Fruit fly (Drosophila melanogaster) whole organism, pupa: Measurements from ENCODE around the gene CG17493.

Experiments
- CG10348 ChIP-seq: fragments of 200-800 bp; sonication (Bioruptor generic); IDR thresholded peaks from 2 replicates; pipeline ENCODE4 v1.3.6; 2022; ENCODE audit warnings: missing biosample characterization, missing genetic modification characterization
- CG13204 ChIP-seq: fragments of 200-800 bp; sonication (Bioruptor generic); optimal IDR thresholded peaks from 2 replicates; lab custom pipeline; 2018; ENCODE audit warnings: missing biosample characterization, mild to moderate bottlenecking, missing genetic modification characterization, moderate library complexity
- CG14655 ChIP-seq: fragments of 200-800 bp; sonication (Bioruptor generic); optimal IDR thresholded peaks from 3 replicates; lab custom pipeline; 2017; ENCODE audit warnings: mild to moderate bottlenecking, missing biosample characterization, missing genetic modification reagents, missing genetic modification characterization
- CG15710 ChIP-seq: fragments of 200-800 bp; sonication (Bioruptor generic); optimal IDR thresholded peaks from 2 replicates; lab custom pipeline; 2018; ENCODE audit warnings: missing biosample characterization, mild to moderate bottlenecking, missing genetic modification characterization, moderate library complexity
- CG17806 ChIP-seq: fragments of 200-800 bp; sonication (Bioruptor generic); optimal IDR thresholded peaks from 2 replicates; lab custom pipeline; 2018; ENCODE audit warnings: missing biosample characterization, mild to moderate bottlenecking, missing genetic modification characterization, moderate library complexity
- CG32121 ChIP-seq: fragments of 200-800 bp; sonication (Bioruptor generic); IDR thresholded peaks from 2 replicates; pipeline ENCODE4 v1.3.6; 2022; ENCODE audit warnings: missing biosample characterization, missing genetic modification characterization
- CG34367 ChIP-seq: fragments of 200-800 bp; sonication (Bioruptor generic); optimal IDR thresholded peaks from 2 replicates; lab custom pipeline; 2018; ENCODE audit warnings: missing biosample characterization, mild to moderate bottlenecking, missing genetic modification characterization
- CG4496 ChIP-seq: fragments of 200-800 bp; sonication (Bioruptor generic); IDR thresholded peaks from 3 replicates; pipeline ENCODE4 v1.3.6; 2022; ENCODE audit warnings: missing biosample characterization, missing genetic modification characterization
- CG8159 ChIP-seq: fragments of 200-800 bp; sonication (Bioruptor generic); optimal IDR thresholded peaks from 3 replicates; lab custom pipeline; 2018; ENCODE audit warnings: missing biosample characterization, mild to moderate bottlenecking, missing genetic modification characterization, moderate library complexity
- CG8301 ChIP-seq: fragments of 200-800 bp; sonication (Bioruptor generic); optimal IDR thresholded peaks from 2 replicates; lab custom pipeline; 2018; ENCODE audit warnings: missing biosample characterization, mild to moderate bottlenecking, missing genetic modification characterization
- CG9948 ChIP-seq: fragments of 200-800 bp; sonication (Bioruptor generic); optimal IDR thresholded peaks from 2 replicates; lab custom pipeline; 2018; ENCODE audit warnings: missing biosample characterization, mild to moderate bottlenecking, missing genetic modification characterization, moderate library complexity
- D1 ChIP-seq: fragments of 200-800 bp; sonication (Bioruptor generic); optimal IDR thresholded peaks from 2 replicates; lab custom pipeline; 2018; ENCODE audit warnings: missing biosample characterization, mild to moderate bottlenecking, missing genetic modification characterization, moderate library complexity
- Ets98B ChIP-seq: fragments of 200-800 bp; sonication (Bioruptor generic); IDR thresholded peaks from 2 replicates; pipeline ENCODE4 v1.3.6; 2022; ENCODE audit warnings: missing biosample characterization, missing genetic modification characterization
- Pif1A ChIP-seq: fragments of 200-800 bp; sonication (Bioruptor generic); optimal IDR thresholded peaks from 3 replicates; lab custom pipeline; 2016; ENCODE audit warnings: missing biosample characterization, missing genetic modification characterization
- Pif1B ChIP-seq: fragments of 200-800 bp; sonication (Bioruptor generic); optimal IDR thresholded peaks from 3 replicates; lab custom pipeline; 2016; ENCODE audit warnings: missing biosample characterization, missing genetic modification characterization
- Snoo ChIP-seq: fragments of 200-800 bp; sonication (Bioruptor generic); optimal IDR thresholded peaks from 3 replicates; lab custom pipeline; 2017; ENCODE audit warnings: missing biosample characterization, mild to moderate bottlenecking, missing genetic modification characterization, inconsistent platforms
- fd96Ca ChIP-seq: fragments of 200-800 bp; sonication (Bioruptor generic); IDR thresholded peaks from 3 replicates; pipeline ENCODE4 v1.3.6; 2022; ENCODE audit warnings: missing biosample characterization, missing genetic modification characterization
- gl ChIP-seq: fragments of 200-800 bp; sonication (Bioruptor generic); optimal IDR thresholded peaks from 2 replicates; lab custom pipeline; 2018; ENCODE audit warnings: missing biosample characterization, mild to moderate bottlenecking, missing genetic modification characterization
- rn ChIP-seq: fragments of 200-800 bp; sonication (Bioruptor generic); IDR thresholded peaks from 2 replicates; pipeline ENCODE4 v1.3.6; 2022; ENCODE audit warnings: missing biosample characterization, missing genetic modification characterization

Gene CG17493

DNA sequence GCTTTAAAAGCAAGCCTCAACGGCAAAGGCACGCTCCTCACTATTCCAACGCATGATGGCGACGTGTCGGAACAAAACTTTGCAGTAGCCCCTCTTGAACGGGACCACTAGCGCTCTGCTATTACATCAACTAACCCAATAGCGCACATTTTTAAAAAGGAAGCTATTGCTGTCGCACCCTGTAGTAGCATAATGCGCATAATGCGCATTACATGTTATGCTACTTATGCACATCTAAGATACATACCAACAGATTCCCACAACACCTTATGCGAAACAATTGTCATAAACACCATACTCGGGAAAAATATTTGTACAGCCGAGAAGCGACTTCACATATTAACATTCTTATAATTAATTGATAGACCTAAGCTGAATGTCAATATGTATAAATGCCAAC lies 20.2 kb downstream of the CG17493 start:
- no peak for TF ChIP-seq CG32121 (GFP tag; lab: Robert Waterston, UW)
- TF ChIP-seq CG13204 = no peak
- TF ChIP-seq Snoo (tag; lab: Kevin White, UChicago) = no peak
- TF ChIP-seq CG8301 (tag; lab: Kevin White, UChicago) = no peak
- TF ChIP-seq rn (GFP tag; lab: Robert Waterston, UW) = no peak
- no peak for TF ChIP-seq CG34367 (tag; lab: Kevin White, UChicago)
- no peak for TF ChIP-seq Pif1B (GFP tag; lab: Kevin White, UChicago)
- no peak for TF ChIP-seq CG9948 (tag; lab: Kevin White, UChicago)
- no peak for TF ChIP-seq Ets98B (GFP tag; lab: Robert Waterston, UW)
- no peak for TF ChIP-seq CG4496 (GFP tag; lab: Robert Waterston, UW)

DNA sequence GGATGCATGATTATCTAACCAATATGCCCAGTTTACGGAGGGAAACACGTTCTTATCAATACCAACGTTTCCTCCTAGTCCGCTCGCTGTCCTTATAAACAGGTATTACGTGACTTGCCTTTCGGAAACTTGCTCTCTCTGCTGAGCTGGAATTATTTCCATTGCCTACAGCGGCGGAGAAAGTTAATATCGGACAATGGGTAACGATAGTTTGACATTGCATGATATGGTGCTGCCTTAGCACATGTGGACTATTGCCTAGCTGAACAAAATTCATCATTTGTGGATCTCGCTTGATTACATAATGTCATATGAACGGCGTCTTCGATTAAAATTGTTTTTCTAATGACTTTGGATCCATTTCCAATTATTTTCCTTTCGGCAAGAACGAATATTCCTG lies 24.4 kb downstream of the CG17493 start:
- TF ChIP-seq Pif1A (GFP tag; lab: Kevin White, UChicago) (no peak), CG8159 (tag; lab: Kevin White, UChicago) (no peak), CG15710 (tag; lab: Kevin White, UChicago) (no peak), D1 (tag; lab: Kevin White, UChicago) (no peak), Pif1B (GFP tag; lab: Kevin White, UChicago) (no peak), CG8301 (tag; lab: Kevin White, UChicago) (no peak), CG4496 (GFP tag; lab: Robert Waterston, UW) (no peak), CG17806 (tag; lab: Kevin White, UChicago) (no peak), rn (GFP tag; lab: Robert Waterston, UW) (no peak), CG14655 (GFP tag; lab: Kevin White, UChicago) (no peak), Ets98B (GFP tag; lab: Robert Waterston, UW) (no peak), CG10348 (no peak), CG9948 (tag; lab: Kevin White, UChicago) (no peak), Snoo (tag; lab: Kevin White, UChicago) (no peak), CG32121 (GFP tag; lab: Robert Waterston, UW) (no peak), fd96Ca (no peak), CG13204 (no peak)

DNA sequence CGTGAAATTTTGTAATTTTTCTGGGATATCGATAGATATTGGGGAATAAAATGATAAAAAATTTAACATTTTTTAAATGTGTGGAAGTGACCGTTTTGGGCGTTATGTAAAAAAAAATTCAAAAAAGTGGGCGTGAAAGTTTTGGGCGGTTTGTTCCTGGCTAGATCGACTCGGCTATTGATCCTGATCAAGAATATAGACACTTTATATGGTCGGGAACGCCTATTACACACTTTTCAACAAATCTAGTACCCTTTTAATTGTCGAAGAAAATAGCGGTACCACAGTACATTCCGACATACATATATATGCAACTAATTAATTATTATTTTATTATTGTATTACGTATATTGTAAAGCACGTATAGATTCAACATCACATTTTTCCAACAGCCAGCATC lies 25.5 kb downstream of the CG17493 start:
- TF ChIP-seq gl = no peak
- no peak for TF ChIP-seq CG9948 (tag; lab: Kevin White, UChicago)

DNA sequence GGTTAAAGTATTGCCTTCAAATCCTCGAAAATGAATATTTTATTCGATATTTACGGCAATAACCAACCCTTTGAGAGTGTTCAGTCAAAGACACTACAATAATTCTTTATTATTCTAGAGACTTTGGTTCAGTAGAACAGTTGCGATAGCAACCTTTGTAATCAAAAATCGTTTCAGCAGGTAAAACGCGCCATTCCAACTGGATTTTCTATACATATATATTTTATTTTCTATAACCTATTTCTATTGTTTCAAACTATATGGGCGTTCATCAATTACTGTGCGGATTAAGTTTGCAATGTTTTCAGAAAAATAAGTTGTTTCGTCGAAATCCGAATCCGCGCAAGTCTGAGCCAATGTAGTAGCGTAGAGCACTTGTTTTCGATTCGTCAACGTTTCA lies 28.0 kb downstream of the CG17493 start:
- TF ChIP-seq D1 (tag; lab: Kevin White, UChicago) (no peak), CG13204 (no peak), Ets98B (GFP tag; lab: Robert Waterston, UW) (no peak), CG15710 (tag; lab: Kevin White, UChicago) (no peak), CG34367 (tag; lab: Kevin White, UChicago) (no peak), CG8301 (tag; lab: Kevin White, UChicago) (no peak), CG9948 (tag; lab: Kevin White, UChicago) (no peak), CG32121 (GFP tag; lab: Robert Waterston, UW) (no peak), gl (no peak), Pif1B (GFP tag; lab: Kevin White, UChicago) (no peak), CG10348 (no peak), CG14655 (GFP tag; lab: Kevin White, UChicago) (no peak), fd96Ca (no peak), CG4496 (GFP tag; lab: Robert Waterston, UW) (no peak), CG8159 (tag; lab: Kevin White, UChicago) (no peak), CG17806 (tag; lab: Kevin White, UChicago) (no peak), Pif1A (GFP tag; lab: Kevin White, UChicago) (no peak), Snoo (tag; lab: Kevin White, UChicago) (no peak)

DNA sequence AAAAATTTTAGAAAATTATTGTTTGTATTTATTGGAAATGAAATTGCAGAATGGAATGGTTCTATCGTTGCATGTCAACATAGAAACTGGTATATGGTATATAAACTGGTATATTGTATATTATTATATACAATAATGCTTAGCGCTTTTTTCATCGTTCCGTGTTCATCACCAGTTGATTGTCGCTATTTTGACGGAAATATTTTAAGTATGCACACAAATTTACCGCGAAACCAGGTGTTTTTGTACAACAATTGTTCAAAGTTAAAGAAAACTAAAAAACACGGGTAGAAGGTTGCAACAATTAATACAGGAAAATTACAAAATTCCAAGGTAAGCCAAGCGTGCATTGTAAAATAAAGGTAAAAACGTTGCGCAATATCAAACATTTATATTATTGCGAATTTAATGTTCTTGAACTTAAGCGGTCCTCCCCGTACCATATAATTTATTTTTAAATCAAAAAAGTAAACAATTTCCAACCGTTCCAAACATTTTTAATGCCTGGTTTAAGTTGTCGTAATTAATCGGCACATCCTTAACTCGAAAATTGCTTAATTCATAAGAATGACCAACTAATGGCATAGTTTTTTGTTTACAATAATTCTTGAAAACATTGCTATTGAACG lies 29.2 kb downstream of the CG17493 start, which contains the start of gene Slmap:
Slmap (plus strand) TSS at position 153 of the 629 bp plus-strand sequence.
- TF ChIP-seq CG8159 (tag; lab: Kevin White, UChicago) (peak; percentile 19), CG4496 (GFP tag; lab: Robert Waterston, UW) (no peak)
